Fruit fly (Drosophila melanogaster) Kc167 (cell line): ENCODE measurements around the gene VhaAC39-1.

ENCODE experiments used
- Myc ChIP-seq: fragments of >200 bp; optimal IDR thresholded peaks from 2 replicates; lab custom pipeline; 2017; ENCODE audit warnings: missing external identifiers
- Sin3A ChIP-seq: fragments of >200 bp; optimal IDR thresholded peaks from 2 replicates; lab custom pipeline; 2018; ENCODE audit warnings: missing external identifiers
- h ChIP-seq: fragments of >200 bp; optimal IDR thresholded peaks from 3 replicates; lab custom pipeline; 2018; ENCODE audit warnings: missing external identifiers
- insv ChIP-seq: fragments of >200 bp; optimal IDR thresholded peaks from 3 replicates; lab custom pipeline; 2018; ENCODE audit warnings: missing external identifiers
- psq ChIP-seq: fragments of >200 bp; optimal IDR thresholded peaks from 2 replicates; lab custom pipeline; 2017; ENCODE audit warnings: missing external identifiers
- ttk ChIP-seq: sonication (Bioruptor generic); optimal IDR thresholded peaks from 2 replicates; lab custom pipeline; 2017; ENCODE audit warnings: missing external identifiers

DNA sequence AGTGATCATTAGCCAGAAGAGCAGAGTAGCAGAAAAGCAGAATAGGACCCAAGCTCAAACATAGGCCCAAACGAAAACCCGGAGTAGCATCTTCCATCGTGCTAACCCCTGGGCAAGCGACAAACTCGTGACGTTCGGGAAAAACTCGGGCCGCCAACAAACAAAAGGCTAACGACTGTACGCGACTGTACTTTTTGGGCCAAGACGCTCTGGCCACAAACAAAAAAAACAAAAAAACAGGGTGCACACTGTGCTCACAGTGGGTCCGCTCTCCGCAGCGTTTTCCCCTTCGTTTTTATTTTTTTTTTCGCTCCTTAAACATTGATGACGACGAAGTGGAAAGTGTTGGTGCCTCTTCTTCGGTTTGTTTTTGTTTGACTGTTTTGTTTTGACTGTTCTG lies 37.6 kb upstream of the VhaAC39-1 start:
- TF ChIP-seq Sin3A (lab: Kevin White, UChicago) (no peak), insv (lab: Kevin White, UChicago) (no peak), psq (lab: Kevin White, UChicago) (no peak), ttk (lab: Kevin White, UChicago) (no peak), h (lab: Kevin White, UChicago) (no peak), Myc (lab: Kevin White, UChicago) (no peak)
